Fruit fly (Drosophila melanogaster) whole organism, embryonic: ENCODE data around the gene CG43137.

ENCODE experiments used
- Abd-B ChIP-seq: fragments of 200-800 bp; sonication (Bioruptor generic); optimal IDR thresholded peaks from 2 replicates; lab custom pipeline; 2018; ENCODE audit warnings: missing biosample characterization, mild to moderate bottlenecking, missing genetic modification characterization, moderate library complexity
- CG2116 ChIP-seq: fragments of 200-800 bp; sonication (Bioruptor generic); optimal IDR thresholded peaks from 3 replicates; lab custom pipeline; 2018; ENCODE audit warnings: missing biosample characterization, mild to moderate bottlenecking, missing genetic modification characterization
- HmgZ ChIP-seq: fragments of 200-800 bp; sonication (Bioruptor generic); optimal IDR thresholded peaks from 2 replicates; lab custom pipeline; 2018; ENCODE audit warnings: missing biosample characterization, mild to moderate bottlenecking, missing genetic modification characterization

dm6 chrX:5891666-5892444, 26.9 kb upstream of the CG43137 start:
- TF ChIP-seq HmgZ (tag; lab: Kevin White, UChicago) (peak; percentile 59), CG2116 (GFP tag; lab: Kevin White, UChicago) (no peak), Abd-B (GFP tag; lab: Kevin White, UChicago) (no peak)
